Worm (Caenorhabditis elegans) whole organism, early embryonic: Measurements from ENCODE around the gene C36C5.14.

Source experiments
- B0310.2 ChIP-seq: sonication (generic microtip); optimal IDR thresholded peaks from 2 replicates; lab custom pipeline; 2016; ENCODE audit warnings: mild to moderate bottlenecking, missing genetic modification characterization, missing compliant biosample characterization
- F13C5.2 ChIP-seq: sonication (generic microtip); optimal IDR thresholded peaks from 2 replicates; lab custom pipeline; 2017; ENCODE audit warnings: mild to moderate bottlenecking, missing genetic modification characterization, inconsistent platforms, missing compliant biosample characterization
- aly-1 ChIP-seq: sonication (generic microtip); optimal IDR thresholded peaks from 2 replicates; lab custom pipeline; 2016; ENCODE audit warnings: missing genetic modification characterization, missing compliant biosample characterization
- ama-1 ChIP-seq: fragments of 150-350 bp; optimal IDR thresholded peaks from 2 replicates; lab custom pipeline; 2014
- ceh-13 ChIP-seq: fragments of 200-800 bp; sonication (Bioruptor generic); optimal IDR thresholded peaks from 2 replicates; lab custom pipeline; 2018; ENCODE audit warnings: mild to moderate bottlenecking, missing genetic modification characterization, missing compliant biosample characterization
- ceh-36 ChIP-seq: sonication (generic microtip); optimal IDR thresholded peaks from 2 replicates; lab custom pipeline; 2016; ENCODE audit warnings: missing genetic modification characterization, inconsistent platforms, missing compliant biosample characterization
- ets-7 ChIP-seq: sonication (generic microtip); optimal IDR thresholded peaks from 2 replicates; lab custom pipeline; 2016; ENCODE audit warnings: missing genotype, missing genetic modification characterization, missing compliant biosample characterization
- flt-1 ChIP-seq: fragments of 200-800 bp; sonication (Bioruptor generic); IDR thresholded peaks from 2 replicates; pipeline ENCODE4 v1.3.6; 2022; ENCODE audit warnings: missing genetic modification characterization, missing compliant biosample characterization
- hmbx-1 ChIP-seq: sonication (generic microtip); optimal IDR thresholded peaks from 2 replicates; lab custom pipeline; 2016; ENCODE audit warnings: mild to moderate bottlenecking, missing genetic modification characterization, missing compliant biosample characterization
- hmg-4 ChIP-seq: fragments of 200-800 bp; sonication (Bioruptor generic); optimal IDR thresholded peaks from 2 replicates; lab custom pipeline; 2018; ENCODE audit warnings: mild to moderate bottlenecking, missing genetic modification characterization, missing compliant biosample characterization
- hnd-1 ChIP-seq: sonication (generic microtip); optimal IDR thresholded peaks from 2 replicates; lab custom pipeline; 2016; ENCODE audit warnings: missing genetic modification characterization, missing compliant biosample characterization
- pes-1 ChIP-seq: fragments of 200-800 bp; sonication (Bioruptor generic); IDR thresholded peaks from 2 replicates; pipeline ENCODE4 v1.3.6; 2022; ENCODE audit warnings: missing genetic modification reagents, missing genetic modification characterization, missing compliant biosample characterization
- scrt-1 ChIP-seq: fragments of 200-800 bp; sonication (Bioruptor generic); IDR thresholded peaks from 2 replicates; pipeline ENCODE4 v1.3.6; 2022; ENCODE audit warnings: missing genetic modification characterization, missing compliant biosample characterization
- sea-1 ChIP-seq: fragments of 200-800 bp; sonication (Bioruptor generic); conservative IDR thresholded peaks from 2 replicates; pipeline ENCODE4 v1.3.6; 2022; ENCODE audit warnings: missing genetic modification characterization, missing compliant biosample characterization
- tbx-11 ChIP-seq: fragments of 200-800 bp; sonication (Bioruptor generic); IDR thresholded peaks from 2 replicates; pipeline ENCODE4 v1.3.6; 2022; ENCODE audit warnings: missing genetic modification characterization, missing compliant biosample characterization
- tbx-37 ChIP-seq: fragments of 200-800 bp; sonication (Bioruptor generic); conservative IDR thresholded peaks from 2 replicates; pipeline ENCODE4 v1.3.6; 2022; ENCODE audit warnings: missing genetic modification reagents, missing genetic modification characterization, missing compliant biosample characterization
- tra-4 ChIP-seq: sonication (generic microtip); optimal IDR thresholded peaks from 2 replicates; lab custom pipeline; 2017; ENCODE audit warnings: missing genetic modification characterization, missing compliant biosample characterization

Gene C36C5.14

DNA sequence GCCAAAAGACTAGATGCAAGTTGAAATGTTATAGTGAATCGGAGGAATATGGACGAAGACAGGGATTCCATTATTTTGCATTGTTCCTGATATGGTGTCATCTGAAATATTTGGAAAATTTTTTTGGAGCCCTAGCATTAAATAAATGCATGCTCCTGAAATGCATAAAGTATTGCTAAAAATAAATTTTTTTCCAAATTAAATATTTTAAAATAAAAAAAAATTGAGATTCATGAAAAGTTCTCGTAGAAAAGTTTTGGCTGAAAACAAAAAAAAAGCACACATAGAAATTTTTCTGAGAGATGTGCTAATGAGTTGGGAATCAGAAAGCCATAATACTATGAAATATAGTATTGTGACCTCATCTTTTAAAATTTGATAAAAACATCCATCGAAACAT is 10.3 kb downstream of the C36C5.14 start, which contains the start of gene srab-7:
Gene srab-7, minus strand, starts transcription at position 101 of the 400 bp plus-strand sequence.
- no peak for TF ChIP-seq sea-1 (GFP tag; lab: Robert Waterston, UW)
- TF ChIP-seq tbx-37 (GFP tag; lab: Robert Waterston, UW) = no peak
- no peak for TF ChIP-seq flt-1 (GFP tag; lab: Robert Waterston, UW)
- TF ChIP-seq tra-4 (tag; lab: Kevin White, UChicago) = no peak
- no peak for TF ChIP-seq pes-1 (GFP tag; lab: Robert Waterston, UW)
- TF ChIP-seq F13C5.2 = no peak
- no peak for TF ChIP-seq hnd-1 (tag; lab: Kevin White, UChicago)

ce11 chrV:3151862-3152261 is 13.5 kb downstream of the C36C5.14 start, which contains the start of gene srab-6:
srab-6 (minus strand) TSS chrV:3151962.
- TF ChIP-seq B0310.2 (no peak), pes-1 (GFP tag; lab: Robert Waterston, UW) (no peak), F13C5.2 (no peak), ceh-36 (tag; lab: Kevin White, UChicago) (no peak), tbx-37 (GFP tag; lab: Robert Waterston, UW) (no peak), ets-7 (tag; lab: Kevin White, UChicago) (no peak), sea-1 (GFP tag; lab: Robert Waterston, UW) (no peak), ama-1 (lab: Kevin White, UChicago) (no peak), tra-4 (tag; lab: Kevin White, UChicago) (no peak), flt-1 (GFP tag; lab: Robert Waterston, UW) (no peak), hmbx-1 (tag; lab: Kevin White, UChicago) (no peak), hmg-4 (GFP tag; lab: Kevin White, UChicago) (no peak), scrt-1 (GFP tag; lab: Robert Waterston, UW) (no peak), tbx-11 (GFP tag; lab: Robert Waterston, UW) (no peak), aly-1 (tag; lab: Kevin White, UChicago) (no peak), hnd-1 (tag; lab: Kevin White, UChicago) (no peak), ceh-13 (GFP tag; lab: Kevin White, UChicago) (no peak)

- TF ChIP-seq tbx-37 (GFP tag; lab: Robert Waterston, UW) (no peak), aly-1 (tag; lab: Kevin White, UChicago) (no peak), ceh-13 (GFP tag; lab: Kevin White, UChicago) (no peak), ceh-36 (tag; lab: Kevin White, UChicago) (no peak), tra-4 (tag; lab: Kevin White, UChicago) (no peak), hnd-1 (tag; lab: Kevin White, UChicago) (no peak), tbx-11 (GFP tag; lab: Robert Waterston, UW) (no peak)
These were observed 15.4 kb downstream of the C36C5.14 start for ce11 chrV:3149910-3150428.

DNA sequence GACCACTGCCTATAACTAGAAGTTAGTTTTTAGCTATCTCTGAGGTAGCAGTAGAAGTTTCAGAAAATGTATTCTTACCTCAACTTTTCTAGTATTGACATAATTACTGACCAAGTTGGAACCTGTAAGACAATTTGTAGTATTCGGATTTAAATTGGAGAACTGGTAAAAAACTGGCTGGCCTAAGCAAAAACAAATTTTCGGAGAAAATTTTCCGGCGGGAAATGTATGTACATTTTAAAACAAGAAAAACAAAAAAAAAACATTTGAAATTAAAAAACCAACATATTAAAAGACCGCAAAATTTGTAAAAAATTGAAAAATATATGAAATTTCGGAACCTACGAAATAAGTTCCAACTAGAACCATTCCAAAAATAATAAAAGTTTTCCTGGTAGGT is 18.4 kb downstream of the C36C5.14 start, which contains the start of gene srab-11:
Gene srab-11, minus strand, starts transcription at position 101 of the 400 bp plus-strand sequence.
- no peak for TF ChIP-seq F13C5.2
- TF ChIP-seq hmbx-1 (tag; lab: Kevin White, UChicago) = no peak
- TF ChIP-seq hmg-4 (GFP tag; lab: Kevin White, UChicago) = no peak
- no peak for TF ChIP-seq ets-7 (tag; lab: Kevin White, UChicago)
- TF ChIP-seq B0310.2 = no peak
- TF ChIP-seq tbx-11 (GFP tag; lab: Robert Waterston, UW) = no peak
- no peak for TF ChIP-seq hnd-1 (tag; lab: Kevin White, UChicago)
- TF ChIP-seq ceh-13 (GFP tag; lab: Kevin White, UChicago) = no peak
- no peak for TF ChIP-seq ceh-36 (tag; lab: Kevin White, UChicago)
- no peak for TF ChIP-seq flt-1 (GFP tag; lab: Robert Waterston, UW)
- TF ChIP-seq ama-1 (lab: Kevin White, UChicago) = no peak

- TF ChIP-seq B0310.2 = no peak
- TF ChIP-seq tra-4 (tag; lab: Kevin White, UChicago) = no peak
- TF ChIP-seq F13C5.2 = no peak
- no peak for TF ChIP-seq hmg-4 (GFP tag; lab: Kevin White, UChicago)
- no peak for TF ChIP-seq sea-1 (GFP tag; lab: Robert Waterston, UW)
- no peak for TF ChIP-seq scrt-1 (GFP tag; lab: Robert Waterston, UW)
These were observed 20.1 kb downstream of the C36C5.14 start for ce11 chrV:3145241-3145640.

DNA sequence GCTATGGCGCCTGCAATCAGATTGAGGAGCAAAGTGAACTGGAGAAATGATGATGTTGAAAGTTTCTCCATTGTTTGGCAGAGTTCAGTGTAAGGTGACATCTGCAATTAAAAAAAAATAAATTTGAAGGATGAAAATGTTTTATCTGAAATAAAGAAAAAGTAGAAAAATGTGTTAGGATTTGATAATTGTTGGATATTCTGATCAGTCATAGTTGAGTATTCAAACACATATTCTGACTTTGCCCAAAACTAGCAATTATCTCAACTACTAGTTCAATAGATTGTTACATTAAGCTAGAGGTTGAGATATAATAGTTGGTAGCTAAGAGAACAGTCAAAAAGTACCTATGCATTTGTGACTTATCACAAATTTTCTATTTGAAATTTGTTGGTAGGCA is 20.8 kb downstream of the C36C5.14 start, which contains the start of gene srab-10:
Gene srab-10, minus strand, starts transcription at position 101 of the 400 bp plus-strand sequence.
- TF ChIP-seq ets-7 (tag; lab: Kevin White, UChicago) = no peak
- TF ChIP-seq tbx-11 (GFP tag; lab: Robert Waterston, UW) = no peak
- no peak for TF ChIP-seq scrt-1 (GFP tag; lab: Robert Waterston, UW)
- no peak for TF ChIP-seq aly-1 (tag; lab: Kevin White, UChicago)
- no peak for TF ChIP-seq ceh-36 (tag; lab: Kevin White, UChicago)
- TF ChIP-seq tbx-37 (GFP tag; lab: Robert Waterston, UW) = no peak
- no peak for TF ChIP-seq hmg-4 (GFP tag; lab: Kevin White, UChicago)

- TF ChIP-seq hmbx-1 (tag; lab: Kevin White, UChicago) (no peak), aly-1 (tag; lab: Kevin White, UChicago) (no peak), tbx-11 (GFP tag; lab: Robert Waterston, UW) (no peak), flt-1 (GFP tag; lab: Robert Waterston, UW) (no peak), F13C5.2 (no peak), hnd-1 (tag; lab: Kevin White, UChicago) (no peak), sea-1 (GFP tag; lab: Robert Waterston, UW) (no peak), scrt-1 (GFP tag; lab: Robert Waterston, UW) (no peak), ceh-13 (GFP tag; lab: Kevin White, UChicago) (no peak), ets-7 (tag; lab: Kevin White, UChicago) (no peak), pes-1 (GFP tag; lab: Robert Waterston, UW) (no peak), B0310.2 (no peak), tra-4 (tag; lab: Kevin White, UChicago) (no peak), tbx-37 (GFP tag; lab: Robert Waterston, UW) (no peak), ceh-36 (tag; lab: Kevin White, UChicago) (no peak)
These were observed 24.1 kb downstream of the C36C5.14 start, which contains the start of gene srab-9 for ce11 chrV:3141190-3141589. srab-9 (minus strand) TSS chrV:3141290.
